Worm (Caenorhabditis elegans) whole organism, midembryonic: ENCODE data around the gene srh-169.

ENCODE experiments used
- T22C8.4 ChIP-seq: fragments of 200-800 bp; sonication (Bioruptor generic); IDR thresholded peaks from 2 replicates; pipeline ENCODE4 v1.3.6; 2022; ENCODE audit warnings: missing genetic modification characterization, missing compliant biosample characterization
- flt-1 ChIP-seq: fragments of 200-800 bp; sonication (Bioruptor generic); IDR thresholded peaks from 2 replicates; pipeline ENCODE4 v1.3.6; 2022; ENCODE audit warnings: missing genetic modification characterization, missing compliant biosample characterization
- klf-2 ChIP-seq: fragments of 200-800 bp; sonication (Bioruptor generic); conservative IDR thresholded peaks from 2 replicates; pipeline ENCODE4 v1.3.6; 2022; ENCODE audit warnings: missing genetic modification reagents, missing genetic modification characterization, missing compliant biosample characterization
- ref-1 ChIP-seq: fragments of 200-800 bp; sonication (Bioruptor generic); conservative IDR thresholded peaks from 2 replicates; pipeline ENCODE4 v1.3.6; 2022; ENCODE audit warnings: missing genetic modification reagents, missing genetic modification characterization, missing compliant biosample characterization
- ztf-23 ChIP-seq: fragments of 200-800 bp; sonication (Bioruptor generic); IDR thresholded peaks from 2 replicates; pipeline ENCODE4 v1.3.6; 2022; ENCODE audit warnings: missing genetic modification reagents, missing genetic modification characterization, missing compliant biosample characterization

DNA sequence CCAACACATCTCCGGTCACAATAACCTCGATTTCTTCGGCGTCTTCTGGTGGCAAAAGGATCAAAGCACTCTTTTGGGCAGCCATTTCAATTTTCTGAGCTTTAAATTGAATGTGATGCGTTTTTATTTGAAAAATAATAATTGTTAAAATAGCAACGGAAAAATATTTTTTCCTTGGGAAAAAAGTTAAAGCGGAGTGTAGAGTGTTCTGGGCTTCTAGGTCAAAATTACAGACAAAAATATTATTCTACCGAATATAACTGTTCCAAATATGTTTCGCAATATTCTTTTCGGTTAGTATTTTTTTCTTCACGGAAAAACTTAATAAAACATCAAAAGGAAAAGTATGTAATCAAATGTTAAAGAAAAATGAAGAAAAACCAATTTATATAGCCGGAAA is 7.4 kb downstream of the srh-169 start, which contains the start of gene djr-1.2:
- TF ChIP-seq flt-1 (GFP tag; lab: Robert Waterston, UW) (no peak), ztf-23 (GFP tag; lab: Robert Waterston, UW) (no peak), T22C8.4 (GFP tag; lab: Robert Waterston, UW) (no peak), ref-1 (no peak), klf-2 (no peak)
